Worm (Caenorhabditis elegans) whole organism, L3 larva: ENCODE results near the gene ints-6.

Experiments
- R02D3.7 ChIP-seq: fragments of 150-350 bp; optimal IDR thresholded peaks from 2 replicates; lab custom pipeline; 2014; ENCODE audit warnings: missing biosample characterization, missing genetic modification characterization
- ZK546.5 ChIP-seq: sonication (generic microtip); optimal IDR thresholded peaks from 2 replicates; lab custom pipeline; 2017; ENCODE audit warnings: missing biosample characterization, missing genetic modification characterization
- aly-2 ChIP-seq: fragments of 150-350 bp; optimal IDR thresholded peaks from 2 replicates; lab custom pipeline; 2014; ENCODE audit warnings: missing biosample characterization, missing genetic modification characterization
- ama-1 ChIP-seq: fragments of 150-350 bp; optimal IDR thresholded peaks from 2 replicates; lab custom pipeline; 2018
- ceh-16 ChIP-seq: sonication (generic microtip); optimal IDR thresholded peaks from 2 replicates; lab custom pipeline; 2017; ENCODE audit warnings: missing biosample characterization, missing genetic modification characterization
- ceh-28 ChIP-seq: fragments of 150-350 bp; optimal IDR thresholded peaks from 2 replicates; lab custom pipeline; 2014; ENCODE audit warnings: missing biosample characterization, missing genetic modification reagents, missing genetic modification characterization
- ceh-82 ChIP-seq: fragments of 150-350 bp; optimal IDR thresholded peaks from 2 replicates; lab custom pipeline; 2014; ENCODE audit warnings: missing biosample characterization, missing genetic modification characterization
- ceh-9 ChIP-seq: sonication (generic microtip); optimal IDR thresholded peaks from 2 replicates; lab custom pipeline; 2018; ENCODE audit warnings: missing biosample characterization, missing genetic modification characterization
- daf-12 ChIP-seq: fragments of 150-350 bp; optimal IDR thresholded peaks from 2 replicates; lab custom pipeline; 2014; ENCODE audit warnings: missing biosample characterization, missing genetic modification reagents, missing genetic modification characterization
- egl-27 ChIP-seq: sonication (generic microtip); optimal IDR thresholded peaks from 4 replicates; lab custom pipeline; 2017; ENCODE audit warnings: missing biosample characterization, missing genetic modification reagents, missing genetic modification characterization
- elt-1 ChIP-seq: fragments of 150-350 bp; optimal IDR thresholded peaks from 2 replicates; lab custom pipeline; 2014; ENCODE audit warnings: missing biosample characterization, missing genetic modification characterization
- elt-2 ChIP-seq: sonication (generic microtip); optimal IDR thresholded peaks from 2 replicates; lab custom pipeline; 2016; ENCODE audit warnings: missing genetic modification reagents, mild to moderate bottlenecking, missing genetic modification characterization, missing compliant biosample characterization
- elt-3 ChIP-seq, 3 experiments: fragments of 150-350 bp in 1 of 3; sonication (generic microtip) in 2 of 3; optimal IDR thresholded peaks; 2 replicates in 2 of 3; 4 replicates in 1 of 3; lab custom pipeline; 2014 to 2017; ENCODE audit warnings: missing biosample characterization in 3 of 3, missing genetic modification characterization in 3 of 3
- eor-1 ChIP-seq, 2 experiments: fragments of 150-350 bp; optimal IDR thresholded peaks; 2 replicates each; lab custom pipeline; 2014 to 2018; ENCODE audit warnings: missing biosample characterization in 2 of 2, missing genetic modification characterization in 2 of 2
- fkh-10 ChIP-seq: sonication (generic microtip); optimal IDR thresholded peaks from 2 replicates; lab custom pipeline; 2017; ENCODE audit warnings: missing biosample characterization, missing genetic modification reagents, missing genetic modification characterization
- fkh-2 ChIP-seq: fragments of 150-350 bp; optimal IDR thresholded peaks from 2 replicates; lab custom pipeline; 2014; ENCODE audit warnings: missing biosample characterization, missing genetic modification reagents, missing genetic modification characterization
- jun-1 ChIP-seq: fragments of 150-350 bp; optimal IDR thresholded peaks from 2 replicates; lab custom pipeline; 2014; ENCODE audit warnings: missing biosample characterization, missing genetic modification reagents, missing genetic modification characterization
- lin-15B ChIP-seq: fragments of 150-350 bp; optimal IDR thresholded peaks from 2 replicates; lab custom pipeline; 2014; ENCODE audit warnings: missing biosample characterization, missing genetic modification characterization
- lin-39 ChIP-seq: fragments of 150-350 bp; optimal IDR thresholded peaks from 2 replicates; lab custom pipeline; 2018; ENCODE audit warnings: missing biosample characterization, missing genetic modification reagents, missing genetic modification characterization
- lsy-12 ChIP-seq: sonication (generic microtip); optimal IDR thresholded peaks from 2 replicates; lab custom pipeline; 2016; ENCODE audit warnings: mild to moderate bottlenecking, missing genetic modification characterization, missing compliant biosample characterization
- mdl-1 ChIP-seq: fragments of 150-350 bp; optimal IDR thresholded peaks from 2 replicates; lab custom pipeline; 2014; ENCODE audit warnings: missing biosample characterization, missing genetic modification characterization
- mml-1 ChIP-seq: fragments of 150-350 bp; sonication (generic microtip); optimal IDR thresholded peaks from 3 replicates; lab custom pipeline; 2014; ENCODE audit warnings: missing biosample characterization, missing genetic modification characterization
- nfya-1 ChIP-seq: sonication (generic microtip); optimal IDR thresholded peaks from 2 replicates; lab custom pipeline; 2017; ENCODE audit warnings: missing genetic modification characterization, mild to moderate bottlenecking, missing compliant biosample characterization, antibody characterized with exemption, moderate library complexity; ENCODE audit not compliant: insufficient read depth
- nhr-11 ChIP-seq: fragments of 150-350 bp; optimal IDR thresholded peaks from 2 replicates; lab custom pipeline; 2014; ENCODE audit warnings: missing biosample characterization, missing genetic modification characterization
- nhr-12 ChIP-seq: fragments of 150-350 bp; optimal IDR thresholded peaks from 2 replicates; lab custom pipeline; 2014; ENCODE audit warnings: missing biosample characterization, missing genetic modification characterization
- nhr-23 ChIP-seq: fragments of 150-350 bp; optimal IDR thresholded peaks from 2 replicates; lab custom pipeline; 2014; ENCODE audit warnings: missing biosample characterization, missing genetic modification reagents, missing genetic modification characterization
- nhr-237 ChIP-seq: fragments of 150-350 bp; optimal IDR thresholded peaks from 2 replicates; lab custom pipeline; 2014; ENCODE audit warnings: missing biosample characterization, missing genetic modification characterization
- nhr-25 ChIP-seq: sonication (generic microtip); optimal IDR thresholded peaks from 2 replicates; lab custom pipeline; 2017; ENCODE audit warnings: missing biosample characterization, missing genetic modification characterization
- nhr-28 ChIP-seq: fragments of 150-350 bp; optimal IDR thresholded peaks from 2 replicates; lab custom pipeline; 2014; ENCODE audit warnings: missing biosample characterization, missing genetic modification characterization
- nhr-43 ChIP-seq: sonication (generic microtip); optimal IDR thresholded peaks from 2 replicates; lab custom pipeline; 2016; ENCODE audit warnings: mild to moderate bottlenecking, missing genetic modification characterization, missing compliant biosample characterization; ENCODE audit not compliant: poor library complexity, severe bottlenecking
- nhr-67 ChIP-seq: fragments of 150-350 bp; optimal IDR thresholded peaks from 2 replicates; lab custom pipeline; 2014; ENCODE audit warnings: missing biosample characterization, missing genetic modification characterization
- nhr-76 ChIP-seq: fragments of 150-350 bp; sonication (generic microtip); optimal IDR thresholded peaks from 5 replicates; lab custom pipeline; 2014; ENCODE audit warnings: missing biosample characterization, missing genetic modification characterization
- nhr-77 ChIP-seq: fragments of 150-350 bp; optimal IDR thresholded peaks from 2 replicates; lab custom pipeline; 2014; ENCODE audit warnings: missing biosample characterization, missing genetic modification characterization
- pha-4 ChIP-seq: fragments of 150-350 bp; optimal IDR thresholded peaks from 2 replicates; lab custom pipeline; 2014; ENCODE audit warnings: missing biosample characterization, missing genetic modification reagents, missing genetic modification characterization
- pqm-1 ChIP-seq: fragments of 150-350 bp; optimal IDR thresholded peaks from 2 replicates; lab custom pipeline; 2017; ENCODE audit warnings: missing biosample characterization, missing genetic modification characterization, inconsistent platforms
- sea-2 ChIP-seq: fragments of 150-350 bp; sonication (generic microtip); optimal IDR thresholded peaks from 4 replicates; lab custom pipeline; 2014; ENCODE audit warnings: missing biosample characterization, missing genetic modification reagents, missing genetic modification characterization
- skn-1 ChIP-seq: fragments of 150-350 bp; optimal IDR thresholded peaks from 2 replicates; lab custom pipeline; 2014; ENCODE audit warnings: missing biosample characterization, missing genetic modification characterization
- snpc-4 ChIP-seq: fragments of 150-350 bp; optimal IDR thresholded peaks from 2 replicates; lab custom pipeline; 2014; ENCODE audit warnings: missing biosample characterization, missing genetic modification characterization
- unc-39 ChIP-seq: sonication (generic microtip); optimal IDR thresholded peaks from 4 replicates; lab custom pipeline; 2017; ENCODE audit warnings: missing biosample characterization, missing genetic modification characterization
- unc-62 ChIP-seq: fragments of 150-350 bp; sonication (generic microtip); optimal IDR thresholded peaks from 4 replicates; lab custom pipeline; 2014; ENCODE audit warnings: missing biosample characterization, missing genetic modification reagents, missing genetic modification characterization
- zag-1 ChIP-seq: fragments of 150-350 bp; optimal IDR thresholded peaks from 2 replicates; lab custom pipeline; 2014; ENCODE audit warnings: missing biosample characterization, missing genetic modification characterization
- ztf-11 ChIP-seq: fragments of 150-350 bp; optimal IDR thresholded peaks from 2 replicates; lab custom pipeline; 2014; ENCODE audit warnings: missing biosample characterization, missing genetic modification characterization

ints-6 gene

DNA sequence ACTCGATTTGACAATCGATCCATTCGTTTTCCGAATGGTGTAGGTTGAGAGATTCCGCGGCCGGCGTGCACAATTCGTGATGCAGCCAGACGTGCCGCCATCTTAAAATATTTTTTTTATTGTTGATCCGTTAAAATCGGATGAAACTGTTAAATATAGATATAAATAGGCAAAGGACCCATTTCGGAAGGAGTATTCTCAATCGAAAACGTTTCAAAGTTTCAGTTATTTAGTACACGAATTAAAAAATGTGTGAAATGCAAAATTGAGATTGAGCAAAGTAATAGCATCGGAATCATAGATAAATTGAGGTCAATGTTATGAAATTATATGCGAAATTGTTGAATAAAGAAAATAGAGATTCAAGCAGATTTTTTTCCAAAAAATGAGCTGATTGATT lies 48.4 kb downstream of the ints-6 start, which contains the start of gene mrps-33:
Gene mrps-33, minus strand, starts transcription at position 101 of the 400 bp plus-strand sequence.
- TF ChIP-seq nhr-77 (tag; lab: Kevin White, UChicago) = no peak
- TF ChIP-seq fkh-2 (tag; lab: Kevin White, UChicago) = no peak
- TF ChIP-seq nhr-11 (tag; lab: Kevin White, UChicago) = no peak
- TF ChIP-seq nhr-237 (tag; lab: Kevin White, UChicago) = no peak
- no peak for TF ChIP-seq nhr-12 (tag; lab: Kevin White, UChicago)
- TF ChIP-seq nhr-28 (tag; lab: Kevin White, UChicago) = no peak
- TF ChIP-seq mdl-1 (tag; lab: Kevin White, UChicago) = no peak
- TF ChIP-seq fkh-10 = no peak
- no peak for TF ChIP-seq nhr-76 (tag; lab: Kevin White, UChicago)
- no peak for TF ChIP-seq sea-2 (GFP tag; lab: Kevin White, UChicago)
- no peak for TF ChIP-seq unc-39 (tag; lab: Kevin White, UChicago)
- TF ChIP-seq ztf-11 (tag; lab: Kevin White, UChicago) = no peak
- no peak for TF ChIP-seq nhr-67 (tag; lab: Kevin White, UChicago)
- no peak for TF ChIP-seq skn-1 (tag; lab: Kevin White, UChicago)
- TF ChIP-seq lin-15B (tag; lab: Kevin White, UChicago) = no peak
- no peak for TF ChIP-seq ceh-16 (tag; lab: Kevin White, UChicago)
- no peak for TF ChIP-seq eor-1 (tag; optimal IDR thresholded peaks at IDR 0.05; lab: Kevin White, UChicago)
- TF ChIP-seq zag-1 (tag; lab: Kevin White, UChicago) = no peak
- no peak for TF ChIP-seq pha-4 (tag; lab: Kevin White, UChicago)
- TF ChIP-seq lsy-12 (tag; lab: Kevin White, UChicago) = no peak

DNA sequence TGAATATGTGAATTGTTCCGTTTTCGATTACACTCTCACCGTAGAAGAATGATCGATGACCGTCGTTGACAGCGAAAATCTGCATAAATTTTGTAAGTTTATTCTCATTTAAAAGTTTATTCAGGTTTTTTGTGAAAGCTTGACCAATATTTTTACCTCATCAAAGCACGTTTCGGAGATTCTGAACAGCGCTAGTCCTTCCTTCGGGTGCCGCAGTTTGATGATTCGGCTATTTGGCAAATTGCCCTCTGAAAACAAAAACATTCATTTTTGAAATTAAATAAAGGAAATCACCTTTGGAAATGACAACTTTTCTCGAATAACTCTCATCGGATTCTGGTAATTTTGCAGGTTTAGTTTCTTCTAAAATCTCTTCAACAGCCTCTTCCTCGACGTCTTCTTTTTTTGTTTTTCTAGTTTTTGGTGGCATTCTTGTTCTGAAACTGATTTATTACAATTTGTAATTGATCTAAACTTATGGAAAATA lies 49.5 kb downstream of the ints-6 start, which contains the start of gene F21D5.6:
Gene F21D5.6, minus strand, starts transcription at position 437 of the 487 bp plus-strand sequence.
- TF ChIP-seq nhr-25 (tag; lab: Kevin White, UChicago) (no peak), nhr-12 (tag; lab: Kevin White, UChicago) (no peak), nhr-43 (peak; percentile 25), ama-1 (lab: Kevin White, UChicago) (peak; percentile 0), nfya-1 (tag; lab: Kevin White, UChicago) (no peak), nhr-76 (tag; lab: Kevin White, UChicago) (no peak), R02D3.7 (tag; lab: Kevin White, UChicago) (no peak), ztf-11 (tag; lab: Kevin White, UChicago) (no peak), pha-4 (tag; lab: Kevin White, UChicago) (no peak), nhr-11 (tag; lab: Kevin White, UChicago) (no peak), sea-2 (GFP tag; lab: Kevin White, UChicago) (no peak), pqm-1 (tag; lab: Kevin White, UChicago) (no peak)
- TF ChIP-seq, all 47 proteins: peak for 2

DNA sequence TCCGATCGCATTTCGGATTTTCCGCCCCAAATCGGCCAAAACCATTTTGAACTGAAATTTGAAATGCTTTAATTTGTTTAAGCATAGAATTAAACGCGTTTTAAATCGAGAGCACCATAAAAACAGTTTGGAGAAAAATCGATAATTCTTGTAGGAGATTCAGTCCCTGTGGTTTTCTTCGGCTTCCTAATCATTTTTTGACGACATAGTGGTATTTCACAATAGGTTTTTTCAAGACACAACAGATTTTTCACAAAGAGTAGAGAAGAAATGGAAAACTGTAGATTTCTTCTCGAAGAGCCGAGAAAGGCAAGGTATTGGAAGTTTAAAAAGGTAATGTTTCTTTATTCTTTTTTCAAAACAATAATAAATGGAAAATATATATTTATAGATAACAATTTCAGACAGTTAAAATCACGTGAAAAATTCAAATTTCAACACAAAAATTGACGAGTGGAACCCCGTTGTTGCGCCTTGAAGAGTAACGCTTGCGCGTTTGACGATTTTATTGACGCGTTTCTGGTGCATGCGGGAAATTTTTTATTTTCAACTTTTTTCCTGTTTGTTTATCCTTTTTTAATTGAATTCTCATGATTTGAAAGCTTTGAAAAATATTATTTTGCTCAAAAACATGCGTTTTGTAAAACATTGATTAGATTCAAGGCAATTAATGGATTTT lies 52.2 kb downstream of the ints-6 start, which contains the start of gene F21D5.7:
Gene F21D5.7, minus strand, starts transcription at position 51 of the 679 bp plus-strand sequence.
- TF ChIP-seq daf-12 (tag; lab: Kevin White, UChicago) (no peak), zag-1 (tag; lab: Kevin White, UChicago) (no peak), elt-3 (tag; optimal IDR thresholded peaks at IDR 0.05; lab: Kevin White, UChicago) (no peak), nfya-1 (tag; lab: Kevin White, UChicago) (peak; percentile 84), unc-62 (no peak), mml-1 (no peak), fkh-2 (tag; lab: Kevin White, UChicago) (no peak), lsy-12 (tag; lab: Kevin White, UChicago) (peak; percentile 56), R02D3.7 (tag; lab: Kevin White, UChicago) (peak; percentile 23), pha-4 (tag; lab: Kevin White, UChicago) (peak; percentile 90), snpc-4 (tag; lab: Kevin White, UChicago) (peak; percentile 77), fkh-10 (no peak), nhr-77 (tag; lab: Kevin White, UChicago) (no peak), ceh-16 (tag; lab: Kevin White, UChicago) (no peak), ceh-82 (tag; lab: Kevin White, UChicago) (no peak), ceh-28 (tag; lab: Kevin White, UChicago) (peak; percentile 2), nhr-28 (tag; lab: Kevin White, UChicago) (no peak), elt-1 (no peak), nhr-12 (tag; lab: Kevin White, UChicago) (no peak), aly-2 (no peak), nhr-25 (tag; lab: Kevin White, UChicago) (peak; percentile 37), nhr-11 (tag; lab: Kevin White, UChicago) (no peak), pqm-1 (tag; lab: Kevin White, UChicago) (peak; percentile 59), mdl-1 (tag; lab: Kevin White, UChicago) (no peak), nhr-23 (tag; lab: Kevin White, UChicago) (no peak), jun-1 (tag; lab: Kevin White, UChicago) (peak; percentile 32), nhr-43 (peak; percentile 45), ZK546.5 (tag; lab: Kevin White, UChicago) (no peak), elt-2 (tag; lab: Kevin White, UChicago) (peak; percentile 73), ama-1 (lab: Kevin White, UChicago) (no peak), egl-27 (tag; lab: Kevin White, UChicago) (peak; percentile 9), sea-2 (GFP tag; lab: Kevin White, UChicago) (no peak), nhr-67 (tag; lab: Kevin White, UChicago) (no peak), lin-39 (tag; lab: Kevin White, UChicago) (peak; percentile 34), lin-15B (tag; lab: Kevin White, UChicago) (peak; percentile 74), ceh-9 (tag; lab: Kevin White, UChicago) (no peak), unc-39 (tag; lab: Kevin White, UChicago) (no peak), skn-1 (tag; lab: Kevin White, UChicago) (peak; percentile 10)
